Worm (Caenorhabditis elegans): ENCODE results near the gene gldi-3.

gldi-3 gene

DNA sequence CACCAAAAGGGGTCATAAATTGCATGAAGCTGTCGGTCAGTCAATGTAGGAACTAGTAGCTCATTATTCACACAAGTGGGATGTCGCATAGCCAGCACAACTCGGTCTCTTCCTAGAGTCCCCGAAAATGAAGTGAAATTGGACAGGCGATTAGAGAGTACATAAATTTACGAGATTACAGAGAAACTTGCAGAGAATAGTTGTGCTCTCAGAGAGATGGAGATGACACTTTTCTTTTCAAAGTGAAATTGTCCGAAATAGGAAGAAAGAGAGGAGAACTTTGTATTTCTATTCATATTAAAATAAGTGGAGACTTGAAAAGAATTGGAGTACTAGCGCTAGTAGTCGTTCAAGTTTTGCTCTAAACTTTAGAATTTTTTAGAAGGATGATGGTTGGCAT is 25.7 kb upstream of the gldi-3 start:
- TF ChIP-seq flt-1 (GFP tag; IDR thresholded peaks at IDR 0.05) (no peak), scrt-1 (GFP tag; IDR thresholded peaks at IDR 0.05) (no peak), pes-1 (GFP tag; IDR thresholded peaks at IDR 0.05) (no peak), aly-1 (tag; optimal IDR thresholded peaks at IDR 0.05) (no peak), ama-1 (optimal IDR thresholded peaks at IDR 0.05) (no peak), hmg-4 (GFP tag; optimal IDR thresholded peaks at IDR 0.05) (no peak), tbx-11 (GFP tag; IDR thresholded peaks at IDR 0.05) (no peak), hnd-1 (tag; optimal IDR thresholded peaks at IDR 0.05) (no peak), B0310.2 (tag; optimal IDR thresholded peaks at IDR 0.05) (no peak), F13C5.2 (tag; optimal IDR thresholded peaks at IDR 0.05) (no peak), hmbx-1 (tag; optimal IDR thresholded peaks at IDR 0.05) (no peak), ceh-13 (GFP tag; optimal IDR thresholded peaks at IDR 0.05) (no peak), tra-4 (tag; optimal IDR thresholded peaks at IDR 0.05) (no peak), tbx-37 (GFP tag; conservative IDR thresholded peaks at IDR 0.05) (no peak), sea-1 (GFP tag; conservative IDR thresholded peaks at IDR 0.05) (no peak), ceh-36 (tag; optimal IDR thresholded peaks at IDR 0.05) (no peak)

ce11 chrII:9304849-9305248 is 25.0 kb upstream of the gldi-3 start:
- TF ChIP-seq hnd-1 (tag; optimal IDR thresholded peaks at IDR 0.05), result no peak
- TF ChIP-seq B0310.2 (tag; optimal IDR thresholded peaks at IDR 0.05), result no peak
- no peak for TF ChIP-seq ets-7 (tag; optimal IDR thresholded peaks at IDR 0.05)
- no peak for TF ChIP-seq ama-1 (optimal IDR thresholded peaks at IDR 0.05)
- TF ChIP-seq flt-1 (GFP tag; IDR thresholded peaks at IDR 0.05), result no peak
- no peak for TF ChIP-seq ceh-13 (GFP tag; optimal IDR thresholded peaks at IDR 0.05)
- TF ChIP-seq tra-4 (tag; optimal IDR thresholded peaks at IDR 0.05), result no peak
- no peak for TF ChIP-seq tbx-37 (GFP tag; conservative IDR thresholded peaks at IDR 0.05)
- no peak for TF ChIP-seq aly-1 (tag; optimal IDR thresholded peaks at IDR 0.05)
- TF ChIP-seq hmbx-1 (tag; optimal IDR thresholded peaks at IDR 0.05), result no peak
- TF ChIP-seq tbx-11 (GFP tag; IDR thresholded peaks at IDR 0.05), result no peak
- no peak for TF ChIP-seq scrt-1 (GFP tag; IDR thresholded peaks at IDR 0.05)
- TF ChIP-seq sea-1 (GFP tag; conservative IDR thresholded peaks at IDR 0.05), result no peak
- no peak for TF ChIP-seq hmg-4 (GFP tag; optimal IDR thresholded peaks at IDR 0.05)
- TF ChIP-seq pes-1 (GFP tag; IDR thresholded peaks at IDR 0.05), result no peak
- TF ChIP-seq ceh-36 (tag; optimal IDR thresholded peaks at IDR 0.05), result no peak
- TF ChIP-seq F13C5.2 (tag; optimal IDR thresholded peaks at IDR 0.05), result no peak

DNA sequence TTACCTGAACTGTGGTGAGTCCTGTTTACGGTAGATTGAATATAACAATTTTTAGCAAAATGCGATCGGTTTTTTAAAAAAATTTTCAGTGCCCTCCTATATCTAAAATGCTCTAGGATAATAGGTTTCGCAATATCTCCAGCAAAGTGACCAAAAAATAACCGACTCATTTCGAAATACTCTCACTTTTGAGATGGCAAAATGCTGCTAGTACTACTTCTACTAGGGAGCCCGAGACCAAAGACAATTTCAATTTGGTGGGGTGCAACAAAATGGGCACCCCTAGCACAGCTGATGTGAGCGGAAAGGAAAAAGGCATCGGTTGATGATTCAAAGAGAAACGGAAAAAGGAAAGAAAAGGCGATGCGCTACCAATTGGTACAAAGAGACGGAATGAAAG is 23.6 kb upstream of the gldi-3 start:
- no peak for TF ChIP-seq hmg-4 (GFP tag; optimal IDR thresholded peaks at IDR 0.05)

DNA sequence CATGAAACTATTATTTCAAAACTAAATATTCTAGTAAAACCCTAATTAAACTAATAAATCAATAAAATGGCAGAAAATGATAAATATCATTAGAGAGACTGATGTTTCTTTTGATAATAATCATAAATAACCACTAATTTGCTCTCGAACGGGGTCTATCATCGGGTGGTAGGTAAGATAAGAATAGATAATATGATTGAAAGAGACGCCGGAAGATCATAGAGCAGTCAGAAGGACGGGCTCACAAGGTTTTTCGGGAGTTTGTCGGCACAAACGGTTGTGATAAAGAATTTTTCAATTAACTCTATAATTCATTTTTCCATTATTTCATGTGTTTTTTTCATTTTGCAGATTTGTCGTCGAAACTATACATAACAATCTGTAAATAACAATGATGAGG is 21.2 kb upstream of the gldi-3 start:
- TF ChIP-seq hmbx-1 (tag; optimal IDR thresholded peaks at IDR 0.05), result peak; percentile 6
- no peak for TF ChIP-seq F13C5.2 (tag; optimal IDR thresholded peaks at IDR 0.05)
- no peak for TF ChIP-seq ceh-36 (tag; optimal IDR thresholded peaks at IDR 0.05)

ce11 chrII:9299679-9300078 is 19.8 kb upstream of the gldi-3 start:
- TF ChIP-seq ceh-36 (tag; optimal IDR thresholded peaks at IDR 0.05) (no peak), sea-1 (GFP tag; conservative IDR thresholded peaks at IDR 0.05) (no peak), F13C5.2 (tag; optimal IDR thresholded peaks at IDR 0.05) (no peak), tbx-11 (GFP tag; IDR thresholded peaks at IDR 0.05) (no peak), scrt-1 (GFP tag; IDR thresholded peaks at IDR 0.05) (no peak), hmbx-1 (tag; optimal IDR thresholded peaks at IDR 0.05) (no peak), ama-1 (optimal IDR thresholded peaks at IDR 0.05) (no peak), flt-1 (GFP tag; IDR thresholded peaks at IDR 0.05) (no peak), tra-4 (tag; optimal IDR thresholded peaks at IDR 0.05) (no peak), aly-1 (tag; optimal IDR thresholded peaks at IDR 0.05) (no peak), tbx-37 (GFP tag; conservative IDR thresholded peaks at IDR 0.05) (no peak), B0310.2 (tag; optimal IDR thresholded peaks at IDR 0.05) (no peak), hmg-4 (GFP tag; optimal IDR thresholded peaks at IDR 0.05) (no peak), ets-7 (tag; optimal IDR thresholded peaks at IDR 0.05) (no peak), pes-1 (GFP tag; IDR thresholded peaks at IDR 0.05) (no peak), ceh-13 (GFP tag; optimal IDR thresholded peaks at IDR 0.05) (no peak), hnd-1 (tag; optimal IDR thresholded peaks at IDR 0.05) (no peak)

DNA sequence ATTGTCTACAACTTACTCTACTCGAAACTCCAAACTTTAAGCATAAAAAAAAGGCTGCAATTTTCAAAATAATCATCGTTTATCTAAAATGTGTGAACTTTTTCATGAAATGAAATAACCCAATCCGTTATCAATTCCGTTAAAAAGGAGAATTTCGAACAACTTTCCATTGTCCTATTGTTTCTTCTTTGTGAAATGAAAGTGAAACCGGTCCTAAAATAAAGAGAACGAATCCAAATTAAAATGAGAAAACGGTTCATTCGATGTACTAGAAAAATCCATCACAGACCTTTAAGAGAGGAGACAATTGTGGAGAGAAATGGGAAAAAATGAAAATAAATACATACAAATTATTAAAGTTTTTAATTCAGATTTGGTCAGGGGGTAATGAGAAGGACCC is 15.8 kb upstream of the gldi-3 start, which contains the start of gene C01G6.9:
Gene C01G6.9, minus strand, starts transcription at position 141 of the 400 bp plus-strand sequence.
- TF ChIP-seq tra-4 (tag; optimal IDR thresholded peaks at IDR 0.05) (no peak), pes-1 (GFP tag; IDR thresholded peaks at IDR 0.05) (no peak), scrt-1 (GFP tag; IDR thresholded peaks at IDR 0.05) (no peak), ceh-36 (tag; optimal IDR thresholded peaks at IDR 0.05) (no peak), tbx-37 (GFP tag; conservative IDR thresholded peaks at IDR 0.05) (no peak), hmg-4 (GFP tag; optimal IDR thresholded peaks at IDR 0.05) (no peak), hnd-1 (tag; optimal IDR thresholded peaks at IDR 0.05) (no peak), sea-1 (GFP tag; conservative IDR thresholded peaks at IDR 0.05) (no peak), aly-1 (tag; optimal IDR thresholded peaks at IDR 0.05) (no peak), F13C5.2 (tag; optimal IDR thresholded peaks at IDR 0.05) (no peak), B0310.2 (tag; optimal IDR thresholded peaks at IDR 0.05) (no peak), hmbx-1 (tag; optimal IDR thresholded peaks at IDR 0.05) (no peak), ets-7 (tag; optimal IDR thresholded peaks at IDR 0.05) (no peak), flt-1 (GFP tag; IDR thresholded peaks at IDR 0.05) (no peak), ceh-13 (GFP tag; optimal IDR thresholded peaks at IDR 0.05) (no peak), ama-1 (optimal IDR thresholded peaks at IDR 0.05) (no peak), tbx-11 (GFP tag; IDR thresholded peaks at IDR 0.05) (no peak)

DNA sequence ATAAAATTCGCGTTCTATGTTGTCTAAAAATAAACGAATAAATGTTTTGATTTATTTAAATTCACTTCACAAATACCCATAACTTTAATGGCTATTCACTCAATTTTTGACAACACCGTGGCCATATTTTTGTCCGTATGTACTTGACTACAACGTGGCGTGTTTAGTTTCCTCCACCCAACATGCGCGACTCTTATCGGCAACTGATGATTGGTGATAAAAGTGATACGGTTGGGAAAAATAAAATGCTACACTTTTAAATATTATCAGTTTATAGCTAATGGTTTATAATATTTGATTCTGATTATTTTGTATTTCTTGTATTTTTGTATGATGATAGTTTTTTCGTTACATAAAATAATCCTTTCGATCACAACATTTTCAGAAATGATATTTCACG is 11.7 kb upstream of the gldi-3 start, which contains the start of gene acs-7:
Gene acs-7, plus strand, starts transcription at position 386 of the 400 bp plus-strand sequence.
- no peak for TF ChIP-seq ceh-13 (GFP tag; optimal IDR thresholded peaks at IDR 0.05)
- TF ChIP-seq B0310.2 (tag; optimal IDR thresholded peaks at IDR 0.05), result no peak
- no peak for TF ChIP-seq pes-1 (GFP tag; IDR thresholded peaks at IDR 0.05)
- TF ChIP-seq F13C5.2 (tag; optimal IDR thresholded peaks at IDR 0.05), result no peak
- TF ChIP-seq flt-1 (GFP tag; IDR thresholded peaks at IDR 0.05), result no peak
- no peak for TF ChIP-seq hnd-1 (tag; optimal IDR thresholded peaks at IDR 0.05)
- TF ChIP-seq ets-7 (tag; optimal IDR thresholded peaks at IDR 0.05), result no peak
- TF ChIP-seq tbx-37 (GFP tag; conservative IDR thresholded peaks at IDR 0.05), result no peak
- TF ChIP-seq tra-4 (tag; optimal IDR thresholded peaks at IDR 0.05), result no peak

- TF ChIP-seq ama-1 (optimal IDR thresholded peaks at IDR 0.05), result no peak
- TF ChIP-seq B0310.2 (tag; optimal IDR thresholded peaks at IDR 0.05), result no peak
- no peak for TF ChIP-seq ceh-36 (tag; optimal IDR thresholded peaks at IDR 0.05)
- TF ChIP-seq scrt-1 (GFP tag; IDR thresholded peaks at IDR 0.05), result no peak
- TF ChIP-seq flt-1 (GFP tag; IDR thresholded peaks at IDR 0.05), result no peak
- no peak for TF ChIP-seq aly-1 (tag; optimal IDR thresholded peaks at IDR 0.05)
- no peak for TF ChIP-seq ets-7 (tag; optimal IDR thresholded peaks at IDR 0.05)
Measured at ce11 chrII:9289127-9289526, 9.2 kb upstream of the gldi-3 start.

Measured in whole organism, early embryonic.